Worm (Caenorhabditis elegans): ENCODE measurements around the gene C17E7.4.

ce11 chrV:3892361-3892904 is at the start of gene C17E7.4:
- TF ChIP-seq unc-62 (GFP tag; optimal IDR thresholded peaks at IDR 0.05) (no peak), nhr-77 (tag; optimal IDR thresholded peaks at IDR 0.05) (no peak), zag-1 (tag; optimal IDR thresholded peaks at IDR 0.05) (no peak), ztf-1 (GFP tag; conservative IDR thresholded peaks at IDR 0.05) (no peak), skn-1 (tag; optimal IDR thresholded peaks at IDR 0.05) (no peak), lsy-2 (tag; optimal IDR thresholded peaks at IDR 0.05) (no peak), ZK546.5 (tag; optimal IDR thresholded peaks at IDR 0.05) (no peak), mdl-1 (tag; optimal IDR thresholded peaks at IDR 0.05) (no peak), nhr-237 (tag; optimal IDR thresholded peaks at IDR 0.05) (no peak), lin-39 (tag; optimal IDR thresholded peaks at IDR 0.05) (no peak), snpc-4 (tag; optimal IDR thresholded peaks at IDR 0.05) (no peak), ceh-82 (tag; optimal IDR thresholded peaks at IDR 0.05) (no peak), ama-1 (optimal IDR thresholded peaks at IDR 0.05) (no peak)

All from whole organism, L2 larva.